Worm (Caenorhabditis elegans): Measurements from ENCODE around the gene T07A9.14.

DNA sequence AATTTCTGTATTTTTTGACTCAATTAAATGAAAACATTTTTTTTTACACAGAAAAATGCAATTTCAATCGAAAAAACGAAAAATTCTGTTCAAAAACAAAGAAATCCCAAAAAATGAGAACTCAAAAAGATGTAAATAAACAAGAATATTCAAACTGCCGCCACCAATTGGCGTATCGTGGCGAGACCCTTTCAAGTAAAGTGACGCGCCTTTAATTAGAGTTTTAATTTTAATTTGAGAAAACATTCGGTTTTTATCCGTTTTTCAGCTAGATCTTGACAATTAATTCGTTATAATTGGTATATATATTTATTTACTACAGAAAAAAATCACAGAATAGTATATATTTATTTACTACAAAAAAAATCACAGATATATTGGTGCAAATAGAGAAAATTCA is 6.9 kb upstream of the T07A9.14 start:
- TF ChIP-seq med-1 (GFP tag; optimal IDR thresholded peaks at IDR 0.05; ENCODE audit: insufficient read depth) (no peak), klf-2 (GFP tag; conservative IDR thresholded peaks at IDR 0.05) (no peak), ztf-23 (GFP tag; IDR thresholded peaks at IDR 0.05) (no peak), cog-1 (tag; optimal IDR thresholded peaks at IDR 0.05) (no peak)
